Fruit fly (Drosophila melanogaster) whole organism, adult: ENCODE data around the gene Ask1.
A peak's percentile ranks its signal among the peaks of the same experiment; 100 is the strongest.

Source experiments
- CG11617 ChIP-seq: fragments of 200-800 bp; sonication (Bioruptor generic); optimal IDR thresholded peaks from 2 replicates; lab custom pipeline; 2017; ENCODE audit warnings: mild to moderate bottlenecking, missing biosample characterization, missing genetic modification reagents, missing genetic modification characterization
- CG12768 ChIP-seq: fragments of 200-800 bp; sonication (Bioruptor generic); optimal IDR thresholded peaks from 2 replicates; lab custom pipeline; 2017; ENCODE audit warnings: missing biosample characterization, missing genetic modification characterization, mild to moderate bottlenecking, moderate library complexity, missing genetic modification reagents
- CG14711 ChIP-seq: fragments of 200-800 bp; sonication (Bioruptor generic); optimal IDR thresholded peaks from 2 replicates; lab custom pipeline; 2018; ENCODE audit warnings: missing biosample characterization, mild to moderate bottlenecking, missing genetic modification characterization, moderate library complexity
- CG1620 ChIP-seq: fragments of 200-800 bp; sonication (Bioruptor generic); optimal IDR thresholded peaks from 2 replicates; lab custom pipeline; 2016; ENCODE audit warnings: missing biosample characterization, missing genetic modification characterization
- CG33017 ChIP-seq: fragments of 200-800 bp; sonication (Bioruptor generic); optimal IDR thresholded peaks from 2 replicates; lab custom pipeline; 2018; ENCODE audit warnings: missing biosample characterization, mild to moderate bottlenecking, missing genetic modification characterization, moderate library complexity
- CG5204 ChIP-seq: fragments of 200-800 bp; sonication (Bioruptor generic); optimal IDR thresholded peaks from 2 replicates; lab custom pipeline; 2016; ENCODE audit warnings: missing biosample characterization, missing genetic modification characterization
- CG7045 ChIP-seq: fragments of 200-800 bp; sonication (Bioruptor generic); optimal IDR thresholded peaks from 2 replicates; lab custom pipeline; 2017; ENCODE audit warnings: missing biosample characterization, mild to moderate bottlenecking, missing genetic modification characterization
- CG7101 ChIP-seq: fragments of 200-800 bp; sonication (Bioruptor generic); optimal IDR thresholded peaks from 2 replicates; lab custom pipeline; 2018; ENCODE audit warnings: missing biosample characterization, mild to moderate bottlenecking, missing genetic modification characterization, moderate library complexity
- Clk ChIP-seq: fragments of 200-800 bp; sonication (Bioruptor generic); optimal IDR thresholded peaks from 2 replicates; lab custom pipeline; 2017; ENCODE audit warnings: missing biosample characterization, missing genetic modification characterization
- Crg-1 ChIP-seq: fragments of 200-800 bp; sonication (Bioruptor generic); optimal IDR thresholded peaks from 2 replicates; lab custom pipeline; 2016; ENCODE audit warnings: missing biosample characterization, missing genetic modification characterization
- Hr96 ChIP-seq: fragments of 200-800 bp; sonication (Bioruptor generic); optimal IDR thresholded peaks from 2 replicates; lab custom pipeline; 2016; ENCODE audit warnings: missing biosample characterization, missing genetic modification characterization
- Mnt ChIP-seq: fragments of 200-800 bp; sonication (Bioruptor generic); optimal IDR thresholded peaks from 2 replicates; lab custom pipeline; 2016; ENCODE audit warnings: missing biosample characterization, mild to moderate bottlenecking, missing genetic modification characterization
- bab1 ChIP-seq: fragments of 200-800 bp; sonication (Bioruptor generic); optimal IDR thresholded peaks from 3 replicates; lab custom pipeline; 2019; ENCODE audit warnings: missing biosample characterization, mild to moderate bottlenecking, missing genetic modification characterization, moderate library complexity
- cic ChIP-seq: fragments of 200-800 bp; sonication (Bioruptor generic); optimal IDR thresholded peaks from 2 replicates; lab custom pipeline; 2017; ENCODE audit warnings: missing biosample characterization, mild to moderate bottlenecking, missing genetic modification characterization, moderate library complexity
- cnc ChIP-seq, 2 experiments: fragments of >200 bp; optimal IDR thresholded peaks; 2 replicates each; lab custom pipeline; 2017
- kay ChIP-seq: fragments of 200-800 bp; sonication (Bioruptor generic); peaks from one replicate; lab custom pipeline; 2016; ENCODE audit warnings: missing biosample characterization, missing genetic modification characterization, borderline replicate concordance
- ovo ChIP-seq: fragments of 200-800 bp; sonication (Bioruptor generic); optimal IDR thresholded peaks from 2 replicates; lab custom pipeline; 2016; ENCODE audit warnings: missing biosample characterization, missing genetic modification characterization
- pad ChIP-seq: fragments of 200-800 bp; sonication (Bioruptor generic); optimal IDR thresholded peaks from 3 replicates; lab custom pipeline; 2017; ENCODE audit warnings: missing biosample characterization, missing genetic modification characterization, mild to moderate bottlenecking, moderate library complexity, missing genetic modification reagents
- tj ChIP-seq: fragments of 200-800 bp; sonication (Bioruptor generic); optimal IDR thresholded peaks from 3 replicates; lab custom pipeline; 2017; ENCODE audit warnings: missing biosample characterization, mild to moderate bottlenecking, missing genetic modification characterization, moderate library complexity
- toe ChIP-seq: fragments of 200-800 bp; sonication (Bioruptor generic); optimal IDR thresholded peaks from 2 replicates; lab custom pipeline; 2016; ENCODE audit warnings: missing biosample characterization, missing genetic modification characterization

Ask1 gene

dm6 chr3R:19863979-19864775, 15.3 kb upstream of the Ask1 start, which contains the start of the genes CG4572 and CG4686:
Gene CG4572, minus strand, starts transcription at chr3R:19864393.
Gene CG4686, plus strand, starts transcription at chr3R:19864496.
- TF ChIP-seq CG7101 (tag; lab: Kevin White, UChicago) (peak; percentile 77), CG5204 (GFP tag; lab: Kevin White, UChicago) (peak; percentile 90), CG7045 (peak; percentile 88), Mnt (peak; percentile 55), kay (no peak), Clk (GFP tag; lab: Kevin White, UChicago) (peak; percentile 65), CG33017 (peak; percentile 72), CG11617 (peak; percentile 87), CG12768 (GFP tag; lab: Kevin White, UChicago) (peak; percentile 78), CG1620 (GFP tag; lab: Kevin White, UChicago) (peak; percentile 73), tj (GFP tag; lab: Kevin White, UChicago) (peak; percentile 99), cnc (optimal IDR thresholded peaks at IDR 0.05; lab: Kevin White, UChicago) (peak; percentile 84 to 96), bab1 (GFP tag; lab: Kevin White, UChicago) (peak; percentile 82), Hr96 (GFP tag; lab: Kevin White, UChicago) (peak; percentile 91), cic (GFP tag; lab: Kevin White, UChicago) (peak; percentile 75), pad (peak; percentile 69), CG14711 (tag; lab: Kevin White, UChicago) (peak; percentile 97), Crg-1 (GFP tag; lab: Kevin White, UChicago) (peak; percentile 82), toe (GFP tag; lab: Kevin White, UChicago) (peak; percentile 77), ovo (GFP tag; lab: Kevin White, UChicago) (peak; percentile 64)

dm6 chr3R:19873102-19873737, 6.3 kb upstream of the Ask1 start:
- TF ChIP-seq CG12768 (GFP tag; lab: Kevin White, UChicago) (no peak), Crg-1 (GFP tag; lab: Kevin White, UChicago) (peak; percentile 8), cic (GFP tag; lab: Kevin White, UChicago) (peak; percentile 90), Mnt (peak; percentile 2)

dm6 chr3R:19875118-19875887, 4.2 kb upstream of the Ask1 start, which contains the start of gene Mrp5:
Gene Mrp5, minus strand, starts transcription at chr3R:19875678.
- TF ChIP-seq cic (GFP tag; lab: Kevin White, UChicago), result peak; percentile 61
- TF ChIP-seq tj (GFP tag; lab: Kevin White, UChicago), result no peak
- TF ChIP-seq pad, result peak; percentile 42
- TF ChIP-seq Mnt, result no peak
- no peak for TF ChIP-seq kay
- no peak for TF ChIP-seq CG1620 (GFP tag; lab: Kevin White, UChicago)
- TF ChIP-seq toe (GFP tag; lab: Kevin White, UChicago), result no peak
- TF ChIP-seq CG33017, result no peak
- TF ChIP-seq bab1 (GFP tag; lab: Kevin White, UChicago), result no peak
- TF ChIP-seq cnc (optimal IDR thresholded peaks at IDR 0.05; lab: Kevin White, UChicago), result no peak
- TF ChIP-seq CG7045, result no peak
- TF ChIP-seq CG11617, result no peak
- TF ChIP-seq Hr96 (GFP tag; lab: Kevin White, UChicago), result peak; percentile 30
- no peak for TF ChIP-seq Crg-1 (GFP tag; lab: Kevin White, UChicago)
- TF ChIP-seq CG14711 (tag; lab: Kevin White, UChicago), result no peak
- TF ChIP-seq Clk (GFP tag; lab: Kevin White, UChicago), result no peak
- peak; percentile 56 for TF ChIP-seq CG12768 (GFP tag; lab: Kevin White, UChicago)
- no peak for TF ChIP-seq CG7101 (tag; lab: Kevin White, UChicago)
- TF ChIP-seq CG5204 (GFP tag; lab: Kevin White, UChicago), result no peak
- TF ChIP-seq ovo (GFP tag; lab: Kevin White, UChicago), result no peak

- TF ChIP-seq CG33017, result no peak
- peak; percentile 66 for TF ChIP-seq CG12768 (GFP tag; lab: Kevin White, UChicago)
- no peak for TF ChIP-seq ovo (GFP tag; lab: Kevin White, UChicago)
- peak; percentile 62 for TF ChIP-seq bab1 (GFP tag; lab: Kevin White, UChicago)
- no peak for TF ChIP-seq CG7101 (tag; lab: Kevin White, UChicago)
- peak; percentile 29 for TF ChIP-seq CG1620 (GFP tag; lab: Kevin White, UChicago)
- no peak for TF ChIP-seq kay
- TF ChIP-seq cnc (optimal IDR thresholded peaks at IDR 0.05; lab: Kevin White, UChicago), result no peak
- TF ChIP-seq Mnt, result peak; percentile 63
- TF ChIP-seq toe (GFP tag; lab: Kevin White, UChicago), result no peak
- peak; percentile 20 for TF ChIP-seq Crg-1 (GFP tag; lab: Kevin White, UChicago)
- TF ChIP-seq tj (GFP tag; lab: Kevin White, UChicago), result no peak
- peak; percentile 6 for TF ChIP-seq pad
- no peak for TF ChIP-seq Hr96 (GFP tag; lab: Kevin White, UChicago)
- no peak for TF ChIP-seq Clk (GFP tag; lab: Kevin White, UChicago)
- TF ChIP-seq CG11617, result peak; percentile 28
- TF ChIP-seq CG5204 (GFP tag; lab: Kevin White, UChicago), result no peak
- TF ChIP-seq CG14711 (tag; lab: Kevin White, UChicago), result peak; percentile 33
- TF ChIP-seq cic (GFP tag; lab: Kevin White, UChicago), result no peak
- no peak for TF ChIP-seq CG7045
Measured at dm6 chr3R:19877427-19878076, 2.0 kb upstream of the Ask1 start, which contains the start of the genes CG17186 and Arc42. Gene CG17186, minus strand, starts transcription at chr3R:19877514. Gene Arc42, plus strand, starts transcription at chr3R:19877737.
